Fruit fly (Drosophila melanogaster) whole organism, embryonic: Measurements from ENCODE around the gene CG10055.

Source experiments
- Adf1 ChIP-seq: fragments of 200-800 bp; sonication (Bioruptor generic); IDR thresholded peaks from 2 replicates; pipeline ENCODE4 v1.3.6; 2022; ENCODE audit warnings: missing biosample characterization, missing genetic modification characterization
- Bdp1 ChIP-seq: fragments of 200-800 bp; sonication (Bioruptor generic); optimal IDR thresholded peaks from 3 replicates; lab custom pipeline; 2016; ENCODE audit warnings: missing biosample characterization, missing genetic modification characterization
- CG10209 ChIP-seq: fragments of 200-800 bp; sonication (Bioruptor generic); optimal IDR thresholded peaks from 3 replicates; lab custom pipeline; 2017; ENCODE audit warnings: missing biosample characterization, mild to moderate bottlenecking, missing genetic modification characterization, missing genetic modification reagents
- CG11456 ChIP-seq: fragments of 200-800 bp; sonication (Bioruptor generic); IDR thresholded peaks from 3 replicates; pipeline ENCODE4 v1.3.6; 2022; ENCODE audit warnings: missing biosample characterization, missing genetic modification characterization
- CG11695 ChIP-seq: fragments of 200-800 bp; sonication (Bioruptor generic); IDR thresholded peaks from 3 replicates; pipeline ENCODE4 v1.3.6; 2022; ENCODE audit warnings: missing biosample characterization, missing genetic modification characterization
- CG11723 ChIP-seq: fragments of 200-800 bp; sonication (Bioruptor generic); optimal IDR thresholded peaks from 2 replicates; lab custom pipeline; 2017; ENCODE audit warnings: missing biosample characterization, mild to moderate bottlenecking, missing genetic modification characterization
- CG12104 ChIP-seq: fragments of 200-800 bp; sonication (Bioruptor generic); optimal IDR thresholded peaks from 3 replicates; lab custom pipeline; 2016; ENCODE audit warnings: missing biosample characterization, missing genetic modification characterization
- CG15514 ChIP-seq: fragments of 200-800 bp; sonication (Bioruptor generic); optimal IDR thresholded peaks from 3 replicates; lab custom pipeline; 2017; ENCODE audit warnings: missing biosample characterization, missing genetic modification characterization, mild to moderate bottlenecking, moderate library complexity, missing genetic modification reagents
- CG1602 ChIP-seq: fragments of 200-800 bp; sonication (Bioruptor generic); optimal IDR thresholded peaks from 3 replicates; lab custom pipeline; 2016; ENCODE audit warnings: missing biosample characterization, missing genetic modification characterization
- CG18599 ChIP-seq: fragments of 200-800 bp; sonication (Bioruptor generic); optimal IDR thresholded peaks from 3 replicates; lab custom pipeline; 2017; ENCODE audit warnings: missing biosample characterization, missing genetic modification characterization, mild to moderate bottlenecking, moderate library complexity, missing genetic modification reagents
- CG2120 ChIP-seq: fragments of 200-800 bp; sonication (Bioruptor generic); optimal IDR thresholded peaks from 3 replicates; lab custom pipeline; 2016; ENCODE audit warnings: missing biosample characterization, missing genetic modification characterization
- CG2199 ChIP-seq: fragments of 200-800 bp; sonication (Bioruptor generic); IDR thresholded peaks from 3 replicates; pipeline ENCODE4 v1.3.6; 2022; ENCODE audit warnings: missing biosample characterization, missing genetic modification characterization
- CG30403 ChIP-seq: fragments of 200-800 bp; sonication (Bioruptor generic); optimal IDR thresholded peaks from 3 replicates; lab custom pipeline; 2016; ENCODE audit warnings: missing biosample characterization, missing genetic modification characterization
- CG30431 ChIP-seq: fragments of 200-800 bp; sonication (Bioruptor generic); optimal IDR thresholded peaks from 2 replicates; lab custom pipeline; 2017; ENCODE audit warnings: missing biosample characterization, missing genetic modification characterization
- CG32772 ChIP-seq: fragments of 200-800 bp; sonication (Bioruptor generic); IDR thresholded peaks from 2 replicates; pipeline ENCODE4 v1.3.6; 2022; ENCODE audit warnings: missing biosample characterization, missing genetic modification characterization
- CG33557 ChIP-seq: fragments of 200-800 bp; sonication (Bioruptor generic); optimal IDR thresholded peaks from 2 replicates; lab custom pipeline; 2019; ENCODE audit warnings: missing biosample characterization, mild to moderate bottlenecking, missing genetic modification characterization, moderate library complexity
- CG4328 ChIP-seq: fragments of 200-800 bp; sonication (Bioruptor generic); optimal IDR thresholded peaks from 3 replicates; lab custom pipeline; 2017; ENCODE audit warnings: missing biosample characterization, missing genetic modification reagents, missing genetic modification characterization
- CG6654 ChIP-seq: fragments of 200-800 bp; sonication (Bioruptor generic); optimal IDR thresholded peaks from 2 replicates; lab custom pipeline; 2017; ENCODE audit warnings: missing biosample characterization, mild to moderate bottlenecking, missing genetic modification characterization
- CG8359 ChIP-seq: fragments of 200-800 bp; sonication (Bioruptor generic); optimal IDR thresholded peaks from 2 replicates; lab custom pipeline; 2017; ENCODE audit warnings: missing biosample characterization, mild to moderate bottlenecking, missing genetic modification characterization, borderline replicate concordance
- CG8478 ChIP-seq: fragments of >200 bp; optimal IDR thresholded peaks from 2 replicates; lab custom pipeline; 2018
- CG8924 ChIP-seq: fragments of 200-800 bp; optimal IDR thresholded peaks from 3 replicates; lab custom pipeline; 2019; ENCODE audit warnings: missing biosample characterization, mild to moderate bottlenecking, missing genetic modification characterization, moderate library complexity
- Dad ChIP-seq: fragments of 200-800 bp; sonication (Bioruptor generic); optimal IDR thresholded peaks from 3 replicates; lab custom pipeline; 2016; ENCODE audit warnings: missing biosample characterization, missing genetic modification characterization
- Hr3 ChIP-seq: fragments of 200-800 bp; sonication (Bioruptor generic); optimal IDR thresholded peaks from 3 replicates; lab custom pipeline; 2016; ENCODE audit warnings: missing biosample characterization, missing genetic modification characterization
- Max ChIP-seq: fragments of 200-800 bp; sonication (Bioruptor generic); optimal IDR thresholded peaks from 2 replicates; lab custom pipeline; 2016; ENCODE audit warnings: missing biosample characterization, mild to moderate bottlenecking, missing genetic modification characterization
- NC2β ChIP-seq: fragments of 200-800 bp; sonication (Bioruptor generic); optimal IDR thresholded peaks from 2 replicates; lab custom pipeline; 2016; ENCODE audit warnings: missing biosample characterization, missing genetic modification characterization
- NK7.1 ChIP-seq: fragments of 200-800 bp; sonication (Bioruptor generic); optimal IDR thresholded peaks from 3 replicates; lab custom pipeline; 2016; ENCODE audit warnings: missing biosample characterization, missing genetic modification characterization
- Poxn ChIP-seq: fragments of 200-800 bp; sonication (Bioruptor generic); IDR thresholded peaks from 2 replicates; pipeline ENCODE4 v1.3.6; 2022; ENCODE audit warnings: missing biosample characterization, missing genetic modification characterization
- Rfx ChIP-seq: fragments of 200-800 bp; sonication (Bioruptor generic); IDR thresholded peaks from 2 replicates; pipeline ENCODE4 v1.3.6; 2022; ENCODE audit warnings: missing biosample characterization, missing genetic modification characterization
- Ssrp ChIP-seq: fragments of 200-800 bp; sonication (Bioruptor generic); optimal IDR thresholded peaks from 2 replicates; lab custom pipeline; 2018; ENCODE audit warnings: missing biosample characterization, mild to moderate bottlenecking, missing genetic modification characterization, moderate library complexity
- ap ChIP-seq: fragments of 200-800 bp; sonication (Bioruptor generic); IDR thresholded peaks from 2 replicates; pipeline ENCODE4 v1.3.6; 2022; ENCODE audit warnings: missing biosample characterization, missing genetic modification characterization
- bab2 ChIP-seq: fragments of 200-800 bp; sonication (Bioruptor generic); optimal IDR thresholded peaks from 2 replicates; lab custom pipeline; 2016; ENCODE audit warnings: missing biosample characterization, missing genetic modification characterization
- bbx ChIP-seq: fragments of 200-800 bp; sonication (Bioruptor generic); IDR thresholded peaks from 2 replicates; pipeline ENCODE4 v1.3.6; 2022; ENCODE audit warnings: missing biosample characterization, missing genetic modification characterization; ENCODE audit not compliant: partially characterized antibody
- cad ChIP-seq: fragments of >200 bp; optimal IDR thresholded peaks from 2 replicates; lab custom pipeline; 2017; ENCODE audit warnings: missing biosample characterization, missing genetic modification characterization
- cas ChIP-seq: fragments of 200-800 bp; sonication (Bioruptor generic); IDR thresholded peaks from 2 replicates; pipeline ENCODE4 v1.3.6; 2022; ENCODE audit warnings: missing biosample characterization, missing genetic modification characterization
- chm ChIP-seq: fragments of 200-800 bp; sonication (Bioruptor generic); IDR thresholded peaks from 2 replicates; pipeline ENCODE4 v1.3.6; 2022; ENCODE audit warnings: missing biosample characterization, missing genetic modification characterization
- corto ChIP-seq: fragments of 200-800 bp; sonication (Bioruptor generic); optimal IDR thresholded peaks from 2 replicates; lab custom pipeline; 2016; ENCODE audit warnings: missing biosample characterization, mild to moderate bottlenecking, missing genetic modification characterization, moderate library complexity
- dmrt11E ChIP-seq: fragments of 200-800 bp; sonication (Bioruptor generic); optimal IDR thresholded peaks from 3 replicates; lab custom pipeline; 2018; ENCODE audit warnings: missing biosample characterization, mild to moderate bottlenecking, missing genetic modification characterization, moderate library complexity
- dysf ChIP-seq: fragments of 200-800 bp; sonication (Bioruptor generic); IDR thresholded peaks from 3 replicates; pipeline ENCODE4 v1.3.6; 2022; ENCODE audit warnings: missing biosample characterization, missing genetic modification characterization
- eve ChIP-seq, 2 experiments: fragments of >200 bp; optimal IDR thresholded peaks; 2 replicates each; lab custom pipeline; 2017; ENCODE audit warnings: missing biosample characterization in 2 of 2, missing genetic modification characterization in 2 of 2
- grn ChIP-seq: fragments of 200-800 bp; sonication (Bioruptor generic); optimal IDR thresholded peaks from 3 replicates; lab custom pipeline; 2017; ENCODE audit warnings: missing biosample characterization, missing genetic modification characterization
- jing ChIP-seq: fragments of 200-800 bp; sonication (Bioruptor generic); optimal IDR thresholded peaks from 2 replicates; lab custom pipeline; 2018; ENCODE audit warnings: missing biosample characterization, mild to moderate bottlenecking, missing genetic modification characterization
- klu ChIP-seq: fragments of 200-800 bp; sonication (Bioruptor generic); IDR thresholded peaks from 2 replicates; pipeline ENCODE4 v1.3.6; 2022; ENCODE audit warnings: missing biosample characterization, missing genetic modification characterization
- lola ChIP-seq, 3 experiments: fragments of >200 bp in 2 of 3; fragments of 200-800 bp in 1 of 3; sonication (Bioruptor generic) in 1 of 3; optimal IDR thresholded peaks; 2 replicates each; lab custom pipeline; 2017 to 2019; ENCODE audit warnings: missing biosample characterization in 3 of 3, missing genetic modification characterization in 3 of 3, mild to moderate bottlenecking in 1 of 3, moderate library complexity in 1 of 3
- onecut ChIP-seq: fragments of 200-800 bp; sonication (Bioruptor generic); IDR thresholded peaks from 2 replicates; pipeline ENCODE4 v1.3.6; 2022; ENCODE audit warnings: missing biosample characterization, missing genetic modification characterization
- p53 ChIP-seq: fragments of 200-800 bp; sonication (Bioruptor generic); optimal IDR thresholded peaks from 2 replicates; lab custom pipeline; 2016; ENCODE audit warnings: missing biosample characterization, missing genetic modification characterization
- pb ChIP-seq: fragments of 200-800 bp; sonication (Bioruptor generic); optimal IDR thresholded peaks from 3 replicates; lab custom pipeline; 2016; ENCODE audit warnings: missing biosample characterization, missing genetic modification characterization
- sens ChIP-seq: fragments of 200-800 bp; sonication (Bioruptor generic); peaks from one replicate; lab custom pipeline; 2016; ENCODE audit warnings: missing biosample characterization, missing genetic modification characterization
- sim ChIP-seq: fragments of 200-800 bp; sonication (Bioruptor generic); IDR thresholded peaks from 2 replicates; pipeline ENCODE4 v1.3.6; 2022; ENCODE audit warnings: missing biosample characterization, missing genetic modification characterization
- slp2 ChIP-seq: fragments of 200-800 bp; sonication (Bioruptor generic); optimal IDR thresholded peaks from 2 replicates; lab custom pipeline; 2016; ENCODE audit warnings: missing biosample characterization, missing genetic modification characterization
- tup ChIP-seq: fragments of 200-800 bp; sonication (Bioruptor generic); optimal IDR thresholded peaks from 2 replicates; lab custom pipeline; 2016; ENCODE audit warnings: missing biosample characterization, mild to moderate bottlenecking, missing genetic modification characterization, moderate library complexity

Gene CG10055

DNA sequence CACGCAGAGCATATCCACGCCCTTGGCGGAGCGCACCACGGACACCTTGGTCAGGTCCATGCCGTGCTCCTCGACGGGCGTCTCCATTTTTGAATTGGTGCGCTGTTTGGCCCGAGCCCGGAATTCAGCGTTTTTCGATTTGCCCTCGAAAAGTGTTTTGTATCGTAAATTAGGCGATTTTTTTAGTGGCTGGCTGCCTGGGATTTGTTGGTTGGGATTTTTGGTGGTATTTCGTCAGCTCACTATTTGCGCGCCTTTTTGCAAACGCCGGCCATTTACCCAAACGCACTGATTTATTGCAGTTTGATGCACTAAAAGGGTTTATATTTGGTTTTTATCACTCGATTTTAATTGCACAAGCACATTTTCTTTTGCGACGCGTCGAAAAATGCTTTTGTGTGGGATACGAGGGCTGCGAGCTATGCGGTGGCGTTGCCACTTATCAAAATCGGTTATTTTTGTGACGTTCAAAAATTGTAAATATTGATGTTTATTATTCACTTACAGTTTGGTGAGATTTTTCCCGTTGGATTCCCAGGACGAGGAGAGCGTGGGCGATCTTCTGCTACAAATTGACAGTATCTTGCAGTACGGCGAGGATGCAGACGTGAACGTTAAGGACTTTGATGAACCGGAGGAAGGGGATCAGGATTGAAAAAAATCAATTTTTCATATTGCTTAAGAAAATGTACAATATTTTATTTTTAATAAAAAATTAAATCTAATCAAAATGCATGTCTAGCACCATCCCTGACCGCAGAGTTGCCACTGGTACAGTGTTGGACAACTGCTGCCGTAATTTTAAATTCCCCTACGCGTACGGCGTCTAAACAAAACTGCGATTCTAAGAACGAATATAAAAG is 35.7 kb downstream of the CG10055 start, which contains the start of the genes gfzf and Sas-4 (continued):
- TF ChIP-seq NK7.1 (no peak), CG11456 (GFP tag; lab: Robert Waterston, UW) (0 out of 3 replicates have a peak, but pooled peaks have one; percentile 68), CG8924 (tag; lab: Kevin White, UChicago) (peak; percentile 47), CG18599 (no peak), Bdp1 (GFP tag; lab: Kevin White, UChicago) (peak; percentile 11), pb (GFP tag; lab: Kevin White, UChicago) (no peak), CG30403 (GFP tag; lab: Kevin White, UChicago) (peak; percentile 82), Max (peak; percentile 55), sim (GFP tag; lab: Robert Waterston, UW) (no peak), CG2120 (GFP tag; lab: Kevin White, UChicago) (peak; percentile 73), jing (no peak), Hr3 (peak; percentile 62), CG15514 (GFP tag; lab: Kevin White, UChicago) (peak; percentile 47), cad (GFP tag; lab: Kevin White, UChicago) (no peak), bab2 (GFP tag; lab: Kevin White, UChicago) (peak; percentile 31), lola (GFP tag; optimal IDR thresholded peaks at IDR 0.05; lab: Kevin White, UChicago) (peak in 1 of 3 experiments; percentile 49), ap (GFP tag; lab: Robert Waterston, UW) (no peak), Poxn (GFP tag; lab: Robert Waterston, UW) (0 out of 2 replicates have a peak, but pooled peaks have one; percentile 18), eve (GFP tag; optimal IDR thresholded peaks at IDR 0.05; lab: Kevin White, UChicago) (no peak), Ssrp (peak; percentile 69), CG10209 (GFP tag; lab: Kevin White, UChicago) (peak; percentile 66), CG30431 (peak; percentile 56), CG32772 (GFP tag; lab: Robert Waterston, UW) (peak; percentile 52; the same call in 1 of the 2 replicates), dysf (peak; percentile 49; the same call in 1 of the 3 replicates), CG11695 (GFP tag; lab: Robert Waterston, UW) (peak; percentile 52; the same call in 1 of the 3 replicates), CG1602 (GFP tag; lab: Kevin White, UChicago) (peak; percentile 57), CG2199 (GFP tag; lab: Robert Waterston, UW) (no peak), CG11723 (GFP tag; lab: Kevin White, UChicago) (no peak), CG8478 (no peak), klu (GFP tag; lab: Robert Waterston, UW) (peak; percentile 48; the same call in 1 of the 2 replicates), CG4328 (GFP tag; lab: Kevin White, UChicago) (peak; percentile 45), slp2 (no peak), CG33557 (peak; percentile 38), Adf1 (peak; percentile 18; the same call in 1 of the 2 replicates), sens (GFP tag; lab: Kevin White, UChicago) (peak; percentile 91), CG6654 (GFP tag; lab: Kevin White, UChicago) (peak; percentile 47), CG12104 (GFP tag; lab: Kevin White, UChicago) (peak; percentile 12), p53 (GFP tag; lab: Kevin White, UChicago) (no peak), dmrt11E (tag; lab: Kevin White, UChicago) (peak; percentile 66), cas (GFP tag; lab: Robert Waterston, UW) (no peak), bbx (GFP tag; lab: Robert Waterston, UW) (no peak), NC2β (no peak), onecut (GFP tag; lab: Robert Waterston, UW) (no peak), corto (no peak), Rfx (peak; percentile 69), chm (GFP tag; lab: Robert Waterston, UW) (no peak), tup (GFP tag; lab: Kevin White, UChicago) (no peak), grn (GFP tag; lab: Kevin White, UChicago) (no peak), CG8359 (GFP tag; lab: Kevin White, UChicago) (no peak), Dad (no peak)
